Worm (Caenorhabditis elegans) whole organism, mixed stage, embryonic: ENCODE data around the gene chat-1.

Source experiments
- M03D4.4 ChIP-seq: sonication (generic microtip); optimal IDR thresholded peaks from 2 replicates; lab custom pipeline; 2017; ENCODE audit warnings: mild to moderate bottlenecking, missing genetic modification characterization, missing compliant biosample characterization
- bed-3 ChIP-seq: fragments of 200-800 bp; sonication (Bioruptor generic); optimal IDR thresholded peaks from 3 replicates; lab custom pipeline; 2018; ENCODE audit warnings: mild to moderate bottlenecking, missing genetic modification characterization, moderate library complexity, missing compliant biosample characterization
- blmp-1 ChIP-seq: fragments of 150-350 bp; optimal IDR thresholded peaks from 2 replicates; lab custom pipeline; 2014; ENCODE audit warnings: missing biosample characterization, missing genetic modification characterization
- ceh-39 ChIP-seq: fragments of 150-350 bp; optimal IDR thresholded peaks from 2 replicates; lab custom pipeline; 2014; ENCODE audit warnings: missing biosample characterization, missing genetic modification characterization
- ceh-43 ChIP-seq: fragments of 200-800 bp; sonication (Bioruptor generic); optimal IDR thresholded peaks from 2 replicates; lab custom pipeline; 2018; ENCODE audit warnings: mild to moderate bottlenecking, missing genetic modification characterization, moderate library complexity, missing compliant biosample characterization
- ceh-83 ChIP-seq: fragments of 200-800 bp; sonication (Bioruptor generic); optimal IDR thresholded peaks from 2 replicates; lab custom pipeline; 2018; ENCODE audit warnings: mild to moderate bottlenecking, missing genetic modification characterization, missing compliant biosample characterization
- ces-1 ChIP-seq: fragments of 150-350 bp; optimal IDR thresholded peaks from 2 replicates; lab custom pipeline; 2014; ENCODE audit warnings: missing biosample characterization, missing genetic modification reagents, missing genetic modification characterization
- cnd-1 ChIP-seq: fragments of 200-800 bp; sonication (Bioruptor generic); optimal IDR thresholded peaks from 2 replicates; lab custom pipeline; 2018; ENCODE audit warnings: mild to moderate bottlenecking, missing genetic modification characterization, missing compliant biosample characterization
- drap-1 ChIP-seq: fragments of 200-800 bp; sonication (Bioruptor generic); optimal IDR thresholded peaks from 3 replicates; lab custom pipeline; 2018; ENCODE audit warnings: mild to moderate bottlenecking, missing genetic modification characterization, missing compliant biosample characterization
- elt-1 ChIP-seq: sonication (generic microtip); optimal IDR thresholded peaks from 2 replicates; lab custom pipeline; 2017; ENCODE audit warnings: missing genetic modification characterization, mild to moderate bottlenecking, missing compliant biosample characterization, antibody characterized with exemption, moderate library complexity, borderline replicate concordance; ENCODE audit not compliant: insufficient read depth
- elt-3 ChIP-seq: fragments of 150-350 bp; optimal IDR thresholded peaks from 2 replicates; lab custom pipeline; 2014; ENCODE audit warnings: missing biosample characterization, missing genetic modification characterization
- flh-1 ChIP-seq: fragments of 200-800 bp; sonication (Bioruptor generic); optimal IDR thresholded peaks from 2 replicates; lab custom pipeline; 2018; ENCODE audit warnings: mild to moderate bottlenecking, missing genetic modification characterization, moderate library complexity, missing compliant biosample characterization
- ham-2 ChIP-seq: fragments of 200-800 bp; sonication (Bioruptor generic); optimal IDR thresholded peaks from 2 replicates; lab custom pipeline; 2018; ENCODE audit warnings: mild to moderate bottlenecking, missing genetic modification characterization, missing compliant biosample characterization
- hlh-1 ChIP-seq: fragments of 150-350 bp; optimal IDR thresholded peaks from 2 replicates; lab custom pipeline; 2014; ENCODE audit warnings: missing biosample characterization, missing genetic modification reagents, missing genetic modification characterization
- lin-13 ChIP-seq: fragments of 150-350 bp; optimal IDR thresholded peaks from 2 replicates; lab custom pipeline; 2014; ENCODE audit warnings: missing biosample characterization, missing genetic modification characterization
- lin-32 ChIP-seq: fragments of 200-800 bp; sonication (Bioruptor generic); optimal IDR thresholded peaks from 2 replicates; lab custom pipeline; 2018; ENCODE audit warnings: mild to moderate bottlenecking, missing genetic modification characterization, missing compliant biosample characterization
- lsy-2 ChIP-seq: fragments of 150-350 bp; optimal IDR thresholded peaks from 2 replicates; lab custom pipeline; 2014; ENCODE audit warnings: missing biosample characterization, missing genetic modification characterization
- mab-5 ChIP-seq: fragments of 150-350 bp; optimal IDR thresholded peaks from 2 replicates; lab custom pipeline; 2014; ENCODE audit warnings: missing biosample characterization, missing genetic modification characterization
- mep-1 ChIP-seq: fragments of 150-350 bp; optimal IDR thresholded peaks from 2 replicates; lab custom pipeline; 2017; ENCODE audit warnings: missing biosample characterization, missing genetic modification reagents, missing genetic modification characterization, inconsistent platforms
- mls-2 ChIP-seq: sonication (generic microtip); optimal IDR thresholded peaks from 2 replicates; lab custom pipeline; 2016; ENCODE audit warnings: mild to moderate bottlenecking, missing genetic modification characterization, moderate library complexity, missing compliant biosample characterization
- nhr-12 ChIP-seq: fragments of 150-350 bp; optimal IDR thresholded peaks from 2 replicates; lab custom pipeline; 2014; ENCODE audit warnings: missing biosample characterization, missing genetic modification characterization
- nhr-2 ChIP-seq: fragments of 150-350 bp; optimal IDR thresholded peaks from 2 replicates; lab custom pipeline; 2014; ENCODE audit warnings: missing biosample characterization, missing genetic modification characterization
- nhr-237 ChIP-seq: fragments of 150-350 bp; optimal IDR thresholded peaks from 2 replicates; lab custom pipeline; 2014; ENCODE audit warnings: missing biosample characterization, missing genetic modification characterization
- nhr-28 ChIP-seq: fragments of 150-350 bp; optimal IDR thresholded peaks from 2 replicates; lab custom pipeline; 2014; ENCODE audit warnings: missing biosample characterization, missing genetic modification characterization
- nhr-76 ChIP-seq: sonication (generic microtip); optimal IDR thresholded peaks from 2 replicates; lab custom pipeline; 2017; ENCODE audit warnings: missing biosample characterization, missing genetic modification characterization
- pha-4 ChIP-seq: fragments of 150-350 bp; optimal IDR thresholded peaks from 2 replicates; lab custom pipeline; 2018; ENCODE audit warnings: missing biosample characterization, missing genetic modification reagents, missing genetic modification characterization
- sem-2 ChIP-seq: fragments of 200-800 bp; sonication (Bioruptor generic); optimal IDR thresholded peaks from 2 replicates; lab custom pipeline; 2018; ENCODE audit warnings: mild to moderate bottlenecking, missing genetic modification characterization, missing compliant biosample characterization
- snpc-4 ChIP-seq: fragments of 150-350 bp; optimal IDR thresholded peaks from 2 replicates; lab custom pipeline; 2014; ENCODE audit warnings: missing biosample characterization, missing genetic modification characterization
- sptf-1 ChIP-seq: sonication (generic microtip); optimal IDR thresholded peaks from 2 replicates; lab custom pipeline; 2017; ENCODE audit warnings: mild to moderate bottlenecking, missing genetic modification characterization, moderate library complexity, missing compliant biosample characterization
- tbx-8 ChIP-seq: fragments of 200-800 bp; sonication (Bioruptor generic); optimal IDR thresholded peaks from 2 replicates; lab custom pipeline; 2018; ENCODE audit warnings: mild to moderate bottlenecking, missing genetic modification characterization, moderate library complexity, missing compliant biosample characterization
- unc-120 ChIP-seq: sonication (generic microtip); optimal IDR thresholded peaks from 2 replicates; lab custom pipeline; 2017; ENCODE audit warnings: missing genetic modification characterization, missing compliant biosample characterization; ENCODE audit not compliant: poor library complexity, severe bottlenecking
- unc-39 ChIP-seq: fragments of 150-350 bp; optimal IDR thresholded peaks from 2 replicates; lab custom pipeline; 2014; ENCODE audit warnings: missing biosample characterization, missing genetic modification characterization
- unc-62 ChIP-seq: fragments of 150-350 bp; optimal IDR thresholded peaks from 2 replicates; lab custom pipeline; 2014; ENCODE audit warnings: missing biosample characterization, missing genetic modification reagents, missing genetic modification characterization
- zip-8 ChIP-seq: fragments of 150-350 bp; optimal IDR thresholded peaks from 2 replicates; lab custom pipeline; 2014; ENCODE audit warnings: missing biosample characterization, missing genetic modification characterization
- ztf-11 ChIP-seq: fragments of 150-350 bp; optimal IDR thresholded peaks from 2 replicates; lab custom pipeline; 2014; ENCODE audit warnings: missing biosample characterization, missing genetic modification characterization

Gene chat-1

DNA sequence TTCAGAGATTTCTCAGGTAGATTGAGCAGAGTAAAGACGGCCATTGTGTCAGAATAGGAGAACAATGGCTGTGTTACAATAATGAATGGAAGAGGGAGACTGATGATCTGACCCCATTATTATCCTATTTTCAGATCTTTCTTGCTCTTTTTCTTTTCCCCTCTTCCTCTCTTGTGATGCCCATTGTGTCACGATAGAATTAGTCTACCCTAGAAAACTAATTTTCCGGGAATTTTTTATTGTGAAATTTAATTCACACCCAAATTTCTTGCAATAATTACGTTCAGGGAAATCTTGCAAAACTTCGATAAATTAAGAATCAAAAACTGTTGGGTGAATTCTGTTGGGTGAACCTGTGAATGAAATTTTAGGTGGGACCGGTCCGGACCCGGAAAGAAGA lies 6.1 kb upstream of the chat-1 start, which contains the start of gene fbxb-75:
Gene fbxb-75, minus strand, starts transcription at position 101 of the 400 bp plus-strand sequence.
- no peak for TF ChIP-seq drap-1 (GFP tag; lab: Kevin White, UChicago)
- TF ChIP-seq ceh-39 = no peak
- TF ChIP-seq elt-1 (tag; lab: Kevin White, UChicago) = peak; percentile 28
- TF ChIP-seq nhr-2 (tag; lab: Kevin White, UChicago) = no peak
- TF ChIP-seq nhr-76 = no peak

DNA sequence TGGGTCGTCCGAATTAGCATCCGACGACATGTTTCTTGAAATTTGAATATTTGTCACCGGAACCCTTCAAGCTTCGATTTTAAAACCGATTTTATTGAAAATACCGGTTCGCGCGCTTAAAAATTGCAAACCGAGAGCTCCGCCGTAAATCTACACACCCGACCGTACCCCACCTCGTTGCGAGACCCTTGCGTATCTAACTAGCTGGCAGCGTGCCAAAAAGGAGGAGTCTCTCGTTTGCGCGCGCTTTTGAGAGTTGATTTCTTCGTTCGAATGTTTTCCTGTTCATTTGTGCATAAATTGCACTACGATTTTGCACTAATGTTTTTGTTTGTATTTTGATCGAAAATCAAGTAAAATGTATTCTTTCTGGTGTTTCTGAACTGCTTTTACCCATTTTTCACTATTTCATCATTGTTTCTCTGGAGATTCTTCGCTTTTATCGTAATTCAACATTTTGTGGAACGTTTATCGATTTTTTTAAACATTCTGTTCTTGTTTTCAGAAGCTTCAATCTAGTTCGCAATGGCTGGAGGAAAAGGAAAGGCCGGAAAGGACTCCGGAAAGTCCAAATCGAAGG lies 1.3 kb upstream of the chat-1 start, which contains the start of the genes wapl-1 and htz-1:
Gene wapl-1, minus strand, starts transcription at position 30 of the 580 bp plus-strand sequence.
Gene htz-1, plus strand, starts transcription at position 506 of the 580 bp plus-strand sequence.
- no peak for TF ChIP-seq nhr-12 (tag; lab: Kevin White, UChicago)
- TF ChIP-seq drap-1 (GFP tag; lab: Kevin White, UChicago) = peak; percentile 32
- peak; percentile 63 for TF ChIP-seq nhr-2 (tag; lab: Kevin White, UChicago)
- TF ChIP-seq elt-3 = no peak
- peak; percentile 96 for TF ChIP-seq lin-13 (tag; lab: Kevin White, UChicago)
- no peak for TF ChIP-seq tbx-8
- peak; percentile 87 for TF ChIP-seq nhr-237 (tag; lab: Kevin White, UChicago)
- no peak for TF ChIP-seq ceh-43 (GFP tag; lab: Kevin White, UChicago)
- TF ChIP-seq flh-1 (GFP tag; lab: Kevin White, UChicago) = no peak
- no peak for TF ChIP-seq ztf-11 (tag; lab: Kevin White, UChicago)
- TF ChIP-seq ceh-83 (GFP tag; lab: Kevin White, UChicago) = peak; percentile 33
- TF ChIP-seq ceh-39 = peak; percentile 90
- TF ChIP-seq hlh-1 = peak; percentile 67
- no peak for TF ChIP-seq mab-5 (tag; lab: Kevin White, UChicago)
- no peak for TF ChIP-seq nhr-28 (tag; lab: Kevin White, UChicago)
- peak; percentile 44 for TF ChIP-seq cnd-1 (tag; lab: Kevin White, UChicago)
- TF ChIP-seq nhr-76 = no peak
- TF ChIP-seq unc-62 = peak; percentile 78
- no peak for TF ChIP-seq bed-3 (GFP tag; lab: Kevin White, UChicago)
- peak; percentile 46 for TF ChIP-seq unc-120 (tag; lab: Kevin White, UChicago)
- no peak for TF ChIP-seq M03D4.4 (tag; lab: Kevin White, UChicago)
- peak; percentile 61 for TF ChIP-seq sptf-1 (tag; lab: Kevin White, UChicago)
- TF ChIP-seq mls-2 (tag; lab: Kevin White, UChicago) = peak; percentile 52
- peak; percentile 30 for TF ChIP-seq lin-32 (GFP tag; lab: Kevin White, UChicago)
- TF ChIP-seq zip-8 (tag; lab: Kevin White, UChicago) = no peak
- no peak for TF ChIP-seq blmp-1 (tag; lab: Kevin White, UChicago)
- TF ChIP-seq lsy-2 (tag; lab: Kevin White, UChicago) = peak; percentile 99
- peak; percentile 96 for TF ChIP-seq mep-1 (tag; lab: Kevin White, UChicago)
- TF ChIP-seq pha-4 (tag; lab: Kevin White, UChicago) = peak; percentile 96
- no peak for TF ChIP-seq sem-2 (GFP tag; lab: Kevin White, UChicago)
- no peak for TF ChIP-seq unc-39
- TF ChIP-seq snpc-4 = no peak
- TF ChIP-seq ces-1 (GFP tag; lab: Kevin White, UChicago) = peak; percentile 70
- TF ChIP-seq ham-2 (GFP tag; lab: Kevin White, UChicago) = no peak
- TF ChIP-seq elt-1 (tag; lab: Kevin White, UChicago) = no peak

DNA sequence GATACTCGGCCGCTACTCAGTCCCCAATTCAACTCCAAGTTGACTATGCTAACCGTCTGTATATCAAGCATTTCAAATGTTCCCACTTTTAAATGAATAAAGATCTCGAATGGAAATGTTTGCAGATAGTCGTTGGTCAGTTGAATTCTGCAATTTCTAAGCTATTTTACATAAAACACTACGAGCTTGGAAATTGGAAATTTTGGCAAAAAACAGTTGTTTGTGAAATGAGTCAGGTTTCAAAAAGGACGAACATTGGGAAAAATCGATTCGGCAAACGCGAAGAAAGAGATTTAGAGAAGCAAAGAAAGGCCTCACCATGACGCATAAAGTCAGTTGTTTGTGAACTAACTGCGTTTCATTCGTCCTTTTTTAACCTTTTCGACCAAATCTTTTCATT lies 247 bp upstream of the chat-1 start:
- TF ChIP-seq hlh-1 (peak; percentile 10), zip-8 (tag; lab: Kevin White, UChicago) (no peak), nhr-28 (tag; lab: Kevin White, UChicago) (no peak), ces-1 (GFP tag; lab: Kevin White, UChicago) (peak; percentile 40), unc-120 (tag; lab: Kevin White, UChicago) (peak; percentile 3), sem-2 (GFP tag; lab: Kevin White, UChicago) (no peak), elt-1 (tag; lab: Kevin White, UChicago) (no peak), lsy-2 (tag; lab: Kevin White, UChicago) (peak; percentile 6), lin-13 (tag; lab: Kevin White, UChicago) (no peak)
